Fruit fly (Drosophila melanogaster) whole organism, wandering third instar larva: ENCODE measurements around the gene lush.

Experiments
- Abd-B ChIP-seq: fragments of >200 bp; optimal IDR thresholded peaks from 2 replicates; lab custom pipeline; 2017; ENCODE audit warnings: missing biosample characterization, missing genetic modification characterization
- Mio ChIP-seq: sonication (Bioruptor generic); optimal IDR thresholded peaks from 2 replicates; lab custom pipeline; 2016; ENCODE audit warnings: missing biosample characterization, missing genetic modification characterization
- dsf ChIP-seq: sonication (Bioruptor generic); optimal IDR thresholded peaks from 2 replicates; lab custom pipeline; 2016; ENCODE audit warnings: missing biosample characterization, missing genetic modification characterization, borderline replicate concordance
- h ChIP-seq: fragments of 200-800 bp; sonication (Bioruptor generic); optimal IDR thresholded peaks from 3 replicates; lab custom pipeline; 2016; ENCODE audit warnings: missing biosample characterization, mild to moderate bottlenecking, missing genetic modification characterization
- sv ChIP-seq: fragments of 200-800 bp; sonication (Bioruptor generic); optimal IDR thresholded peaks from 3 replicates; lab custom pipeline; 2016; ENCODE audit warnings: missing biosample characterization, missing genetic modification characterization
- tai ChIP-seq: sonication (Bioruptor generic); optimal IDR thresholded peaks from 2 replicates; lab custom pipeline; 2016; ENCODE audit warnings: missing biosample characterization, missing genetic modification characterization
- woc ChIP-seq: sonication (Bioruptor generic); optimal IDR thresholded peaks from 2 replicates; lab custom pipeline; 2016; ENCODE audit warnings: missing biosample characterization, mild to moderate bottlenecking, missing genetic modification characterization

DNA sequence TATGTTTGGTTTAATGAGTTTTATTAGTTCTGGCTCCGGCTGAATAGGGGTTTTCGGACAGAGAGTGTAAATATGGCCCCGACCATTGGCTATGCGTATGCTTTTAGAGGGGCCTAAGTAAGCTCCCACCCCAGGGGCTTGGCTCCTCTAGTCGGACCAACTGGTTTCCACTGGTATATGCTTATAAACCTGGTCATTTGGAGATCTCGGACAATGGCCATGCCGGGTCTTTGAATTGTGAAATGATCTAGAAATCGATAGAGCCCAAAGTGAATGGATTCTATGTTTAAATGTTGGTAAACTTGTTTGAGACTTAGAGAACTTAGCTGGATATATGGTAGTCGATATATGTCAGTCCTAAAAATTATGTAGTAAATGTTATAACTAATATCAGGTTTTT lies 47.2 kb downstream of the lush start:
- TF ChIP-seq sv (GFP tag; lab: Kevin White, UChicago), result no peak
- TF ChIP-seq tai (GFP tag; lab: Kevin White, UChicago), result no peak
- no peak for TF ChIP-seq woc (GFP tag; lab: Kevin White, UChicago)
- no peak for TF ChIP-seq dsf
- no peak for TF ChIP-seq Mio (GFP tag; lab: Kevin White, UChicago)
- no peak for TF ChIP-seq Abd-B
- TF ChIP-seq h, result no peak
